Worm (Caenorhabditis elegans) whole organism, L1 larva: ENCODE data around the gene D2023.3.

Experiments
- C34B4.2 ChIP-seq: sonication (generic microtip); optimal IDR thresholded peaks from 2 replicates; lab custom pipeline; 2017; ENCODE audit warnings: mild to moderate bottlenecking, missing genetic modification characterization, missing compliant biosample characterization
- aly-2 ChIP-seq: fragments of 150-350 bp; optimal IDR thresholded peaks from 2 replicates; lab custom pipeline; 2014; ENCODE audit warnings: missing biosample characterization, missing genetic modification characterization
- ceh-63 ChIP-seq: fragments of 200-800 bp; sonication (Bioruptor generic); optimal IDR thresholded peaks from 2 replicates; lab custom pipeline; 2018; ENCODE audit warnings: mild to moderate bottlenecking, missing genetic modification characterization, missing compliant biosample characterization
- ceh-8 ChIP-seq: fragments of 200-800 bp; sonication (Bioruptor generic); optimal IDR thresholded peaks from 2 replicates; lab custom pipeline; 2018; ENCODE audit warnings: mild to moderate bottlenecking, missing genetic modification characterization, moderate library complexity, missing compliant biosample characterization
- ceh-82 ChIP-seq, 3 experiments: fragments of 150-350 bp in 1 of 3; sonication (generic microtip) in 2 of 3; optimal IDR thresholded peaks; 2 replicates each; lab custom pipeline; 2014 to 2017; ENCODE audit warnings: missing biosample characterization in 3 of 3, missing genetic modification characterization in 3 of 3
- ces-1 ChIP-seq: fragments of 150-350 bp; optimal IDR thresholded peaks from 2 replicates; lab custom pipeline; 2014; ENCODE audit warnings: missing biosample characterization, missing genetic modification reagents, missing genetic modification characterization
- dpl-1 ChIP-seq, 3 experiments: fragments of 150-350 bp in 2 of 3; sonication (generic microtip) in 1 of 3; optimal IDR thresholded peaks; 2 replicates each; lab custom pipeline; 2014 to 2017; ENCODE audit warnings: missing biosample characterization in 3 of 3, missing genetic modification characterization in 3 of 3, missing genetic modification reagents in 3 of 3
- efl-1 ChIP-seq, 4 experiments: fragments of 150-350 bp; optimal IDR thresholded peaks in 3 of 4; peaks in 1 of 4; 1 replicate in 1 of 4; 2 replicates in 3 of 4; lab custom pipeline; 2014; ENCODE audit warnings: missing biosample characterization in 2 of 4, missing genetic modification characterization in 2 of 4, missing genetic modification reagents in 2 of 4
- efl-3 ChIP-seq: fragments of 200-800 bp; sonication (Bioruptor generic); optimal IDR thresholded peaks from 2 replicates; lab custom pipeline; 2018; ENCODE audit warnings: mild to moderate bottlenecking, missing genetic modification characterization, missing compliant biosample characterization
- egl-13 ChIP-seq: sonication (generic microtip); optimal IDR thresholded peaks from 2 replicates; lab custom pipeline; 2016; ENCODE audit warnings: missing genotype, missing genetic modification reagents, missing genetic modification characterization, missing compliant biosample characterization
- egl-27 ChIP-seq, 2 experiments: fragments of 150-350 bp in 1 of 2; sonication (generic microtip); optimal IDR thresholded peaks; 3 replicates each; lab custom pipeline; 2017 to 2018; ENCODE audit warnings: missing biosample characterization in 2 of 2, missing genetic modification characterization in 2 of 2, missing genetic modification reagents in 2 of 2
- elt-2 ChIP-seq: sonication (generic microtip); optimal IDR thresholded peaks from 2 replicates; lab custom pipeline; 2016; ENCODE audit warnings: missing genetic modification characterization, mild to moderate bottlenecking, inconsistent platforms, missing compliant biosample characterization, missing genetic modification reagents
- elt-3 ChIP-seq, 6 experiments: fragments of 150-350 bp in 1 of 6; sonication (generic microtip); optimal IDR thresholded peaks; 2 replicates each; lab custom pipeline; 2017 to 2018; ENCODE audit warnings: missing biosample characterization in 6 of 6, missing genetic modification characterization in 6 of 6, inconsistent platforms in 1 of 6
- ets-5 ChIP-seq: fragments of 200-800 bp; sonication (Bioruptor generic); IDR thresholded peaks from 2 replicates; pipeline ENCODE4 v1.3.6; 2022; ENCODE audit warnings: missing genetic modification characterization, missing compliant biosample characterization
- fkh-10 ChIP-seq: sonication (generic microtip); optimal IDR thresholded peaks from 2 replicates; lab custom pipeline; 2017; ENCODE audit warnings: missing biosample characterization, missing genetic modification reagents, missing genetic modification characterization
- fkh-4 ChIP-seq: sonication (generic microtip); optimal IDR thresholded peaks from 2 replicates; lab custom pipeline; 2016; ENCODE audit warnings: missing compliant biosample characterization, missing genetic modification characterization, borderline replicate concordance
- fkh-8 ChIP-seq: sonication (generic microtip); optimal IDR thresholded peaks from 2 replicates; lab custom pipeline; 2016; ENCODE audit warnings: mild to moderate bottlenecking, missing genetic modification characterization, missing compliant biosample characterization
- fos-1 ChIP-seq: fragments of 150-350 bp; optimal IDR thresholded peaks from 2 replicates; lab custom pipeline; 2014; ENCODE audit warnings: missing biosample characterization, missing genetic modification characterization
- isw-1 ChIP-seq: fragments of 200-800 bp; sonication (Bioruptor generic); IDR thresholded peaks from 2 replicates; pipeline ENCODE4 v1.3.6; 2022; ENCODE audit warnings: missing genetic modification characterization, missing compliant biosample characterization
- lin-14 ChIP-seq: fragments of 200-800 bp; sonication (Bioruptor generic); optimal IDR thresholded peaks from 2 replicates; lab custom pipeline; 2018; ENCODE audit warnings: mild to moderate bottlenecking, missing genetic modification characterization, moderate library complexity, missing compliant biosample characterization
- lin-35 ChIP-seq, 2 experiments: fragments of 150-350 bp; optimal IDR thresholded peaks; 2 replicates each; lab custom pipeline; 2014; ENCODE audit warnings: missing biosample characterization in 2 of 2, missing genetic modification characterization in 2 of 2, missing genetic modification reagents in 2 of 2
- lin-39 ChIP-seq: fragments of 150-350 bp; optimal IDR thresholded peaks from 2 replicates; lab custom pipeline; 2014; ENCODE audit warnings: missing biosample characterization, missing genetic modification reagents, missing genetic modification characterization
- lir-3 ChIP-seq: sonication (generic microtip); optimal IDR thresholded peaks from 2 replicates; lab custom pipeline; 2016; ENCODE audit warnings: mild to moderate bottlenecking, missing genetic modification characterization, moderate library complexity, missing compliant biosample characterization; ENCODE audit not compliant: poor library complexity
- lsy-2 ChIP-seq, 2 experiments: fragments of 150-350 bp; optimal IDR thresholded peaks; 2 replicates each; lab custom pipeline; 2014; ENCODE audit warnings: missing biosample characterization in 2 of 2, missing genetic modification characterization in 2 of 2
- mab-9 ChIP-seq: fragments of 200-800 bp; sonication (Bioruptor generic); IDR thresholded peaks from 2 replicates; pipeline ENCODE4 v1.3.6; 2022; ENCODE audit warnings: missing genetic modification reagents, missing genetic modification characterization, missing compliant biosample characterization
- mdl-1 ChIP-seq, 2 experiments: fragments of 150-350 bp; optimal IDR thresholded peaks; 2 replicates each; lab custom pipeline; 2014 to 2017; ENCODE audit warnings: missing biosample characterization in 2 of 2, missing genetic modification characterization in 2 of 2, inconsistent platforms in 1 of 2
- mef-2 ChIP-seq: fragments of 150-350 bp; optimal IDR thresholded peaks from 2 replicates; lab custom pipeline; 2014; ENCODE audit warnings: missing biosample characterization, missing genetic modification characterization
- nhr-12 ChIP-seq: sonication (generic microtip); optimal IDR thresholded peaks from 2 replicates; lab custom pipeline; 2017; ENCODE audit warnings: missing biosample characterization, missing genetic modification characterization
- nhr-20 ChIP-seq: sonication (generic microtip); optimal IDR thresholded peaks from 2 replicates; lab custom pipeline; 2016; ENCODE audit warnings: mild to moderate bottlenecking, missing genetic modification characterization, missing compliant biosample characterization
- nhr-47 ChIP-seq: sonication (generic microtip); optimal IDR thresholded peaks from 2 replicates; lab custom pipeline; 2016; ENCODE audit warnings: mild to moderate bottlenecking, missing genetic modification characterization, moderate library complexity, missing compliant biosample characterization
- nhr-71 ChIP-seq: sonication (generic microtip); optimal IDR thresholded peaks from 2 replicates; lab custom pipeline; 2016; ENCODE audit warnings: mild to moderate bottlenecking, missing genetic modification characterization, moderate library complexity, missing compliant biosample characterization
- nhr-76 ChIP-seq: sonication (generic microtip); optimal IDR thresholded peaks from 2 replicates; lab custom pipeline; 2017; ENCODE audit warnings: missing biosample characterization, missing genetic modification characterization
- nhr-77 ChIP-seq: fragments of 150-350 bp; optimal IDR thresholded peaks from 2 replicates; lab custom pipeline; 2014; ENCODE audit warnings: missing biosample characterization, missing genetic modification characterization
- nhr-84 ChIP-seq: sonication (generic microtip); optimal IDR thresholded peaks from 2 replicates; lab custom pipeline; 2017; ENCODE audit warnings: missing biosample characterization, missing genetic modification characterization
- nhr-85 ChIP-seq: sonication (generic microtip); peaks from one replicate; lab custom pipeline; 2016; ENCODE audit warnings: missing genetic modification characterization, inconsistent platforms, missing compliant biosample characterization
- pag-3 ChIP-seq: sonication (generic microtip); optimal IDR thresholded peaks from 2 replicates; lab custom pipeline; 2017; ENCODE audit warnings: missing genetic modification characterization, mild to moderate bottlenecking, missing compliant biosample characterization, antibody characterized with exemption, borderline replicate concordance; ENCODE audit not compliant: insufficient read depth
- pqm-1 ChIP-seq: sonication (generic microtip); optimal IDR thresholded peaks from 3 replicates; lab custom pipeline; 2017; ENCODE audit warnings: missing biosample characterization, missing genetic modification characterization
- rnt-1 ChIP-seq: sonication (generic microtip); optimal IDR thresholded peaks from 2 replicates; lab custom pipeline; 2016; ENCODE audit warnings: mild to moderate bottlenecking, missing genetic modification characterization, moderate library complexity, missing compliant biosample characterization
- snpc-4 ChIP-seq: fragments of 150-350 bp; optimal IDR thresholded peaks from 2 replicates; lab custom pipeline; 2014; ENCODE audit warnings: missing biosample characterization, missing genetic modification characterization
- snu-23 ChIP-seq: sonication (generic microtip); optimal IDR thresholded peaks from 2 replicates; lab custom pipeline; 2016; ENCODE audit warnings: missing genetic modification characterization, missing compliant biosample characterization
- tlp-1 ChIP-seq: fragments of 150-350 bp; optimal IDR thresholded peaks from 2 replicates; lab custom pipeline; 2014; ENCODE audit warnings: missing biosample characterization, missing genetic modification characterization
- unc-130 ChIP-seq: fragments of 150-350 bp; optimal IDR thresholded peaks from 2 replicates; lab custom pipeline; 2017; ENCODE audit warnings: missing biosample characterization, missing genetic modification characterization, inconsistent platforms
- unc-62 ChIP-seq: fragments of 150-350 bp; optimal IDR thresholded peaks from 2 replicates; lab custom pipeline; 2014; ENCODE audit warnings: missing biosample characterization, missing genetic modification reagents, missing genetic modification characterization
- vab-15 ChIP-seq: sonication (generic microtip); optimal IDR thresholded peaks from 2 replicates; lab custom pipeline; 2017; ENCODE audit warnings: missing genotype, mild to moderate bottlenecking, missing genetic modification characterization, missing compliant biosample characterization
- ztf-11 ChIP-seq, 2 experiments: sonication (generic microtip); optimal IDR thresholded peaks; 2 replicates each; lab custom pipeline; 2016 to 2017; ENCODE audit warnings: missing genetic modification characterization in 2 of 2, missing biosample characterization in 1 of 2, missing compliant biosample characterization in 1 of 2
- ztf-4 ChIP-seq: fragments of 150-350 bp; optimal IDR thresholded peaks from 2 replicates; lab custom pipeline; 2014; ENCODE audit warnings: missing biosample characterization, missing genetic modification characterization

D2023.3 gene

DNA sequence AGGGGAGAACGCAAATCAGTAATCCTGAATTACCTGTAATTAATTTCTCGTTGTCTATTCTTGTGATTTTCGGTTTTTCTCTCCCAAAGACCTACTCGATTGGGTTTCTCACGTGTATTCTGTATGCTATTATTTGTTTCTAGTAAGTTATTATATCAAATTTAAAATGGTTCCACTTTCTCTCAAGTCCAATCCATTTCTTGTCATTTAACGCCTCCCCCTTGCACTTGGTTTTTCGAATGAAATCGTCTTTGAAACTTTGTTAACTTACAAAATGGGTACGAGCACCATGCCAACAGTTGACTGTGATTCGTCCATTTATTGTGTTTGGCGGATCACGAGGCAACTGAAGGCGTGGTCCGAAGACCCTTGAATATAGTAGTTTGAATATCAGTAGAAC is 42.2 kb downstream of the D2023.3 start:
- TF ChIP-seq efl-1 (optimal IDR thresholded peaks at IDR 0.05; lab: Kevin White, UChicago) (no peak), efl-1 (GFP tag; optimal IDR thresholded peaks at IDR 0.05 in 1 of 2; lab: Kevin White, UChicago) (peak in 1 of 2 experiments; percentile 56), snpc-4 (tag; lab: Kevin White, UChicago) (no peak)

- TF ChIP-seq egl-27 (tag; optimal IDR thresholded peaks at IDR 0.05; lab: Kevin White, UChicago) = no peak
- no peak for TF ChIP-seq nhr-12
- TF ChIP-seq lin-39 = no peak
- no peak for TF ChIP-seq ets-5 (GFP tag; lab: Robert Waterston, UW)
- TF ChIP-seq, all 84 proteins: peak for 0
Observed at ce11 chrV:11767028-11767427, 44.8 kb downstream of the D2023.3 start, which contains the start of gene sel-11. TSS of gene sel-11 (plus strand) at chrV:11767328.

DNA sequence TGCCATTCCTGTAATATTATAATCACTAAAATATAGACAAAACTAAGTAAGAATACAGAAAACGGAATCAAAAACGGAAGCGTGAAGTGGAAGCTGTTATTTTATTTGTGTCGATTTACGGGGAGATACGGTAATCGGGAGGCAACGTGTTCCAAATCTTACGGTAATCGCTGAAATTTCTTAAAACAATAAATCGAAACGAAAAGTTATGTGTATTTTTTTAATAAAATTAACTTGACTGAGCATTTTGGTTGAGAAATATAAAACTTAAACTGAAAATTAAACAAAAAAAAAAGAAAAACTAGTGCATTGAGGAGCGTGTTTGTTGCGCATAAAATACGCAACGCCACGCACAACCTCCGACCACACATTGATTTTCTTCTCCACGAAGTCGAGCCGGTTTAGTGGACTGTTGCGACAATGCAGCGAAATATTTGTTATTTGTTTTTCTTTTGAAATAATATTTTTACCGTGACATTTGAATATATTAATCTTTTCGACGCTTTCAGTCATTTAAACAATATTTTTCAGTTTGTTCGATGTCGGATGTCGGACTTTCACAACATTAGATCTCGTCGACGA is 47.4 kb downstream of the D2023.3 start, which contains the start of the genes F55A11.1 and syx-5:
TSS of gene F55A11.1 (minus strand) at position 13 of the 582 bp plus-strand sequence.
TSS of gene syx-5 (plus strand) at position 532 of the 582 bp plus-strand sequence.
- TF ChIP-seq snu-23 (GFP tag; lab: Kevin White, UChicago) = peak; percentile 97
- peak; percentile 78 to 79 for TF ChIP-seq lin-35 (GFP tag; optimal IDR thresholded peaks at IDR 0.05; lab: Kevin White, UChicago)
- peak; percentile 70 to 80 (median 78) for TF ChIP-seq dpl-1 (GFP tag; optimal IDR thresholded peaks at IDR 0.05; lab: Kevin White, UChicago)
- TF ChIP-seq egl-13 (tag; lab: Kevin White, UChicago) = peak; percentile 90
- TF ChIP-seq fkh-8 (tag; lab: Kevin White, UChicago) = peak; percentile 91
- peak; percentile 81 for TF ChIP-seq snpc-4 (tag; lab: Kevin White, UChicago)
- peak in 1 of 2 experiments; percentile 72 for TF ChIP-seq mdl-1 (tag; optimal IDR thresholded peaks at IDR 0.05; lab: Kevin White, UChicago)
- no peak for TF ChIP-seq ceh-63
- TF ChIP-seq isw-1 = peak; percentile 94
- peak in 2 of 6 experiments; percentile 68 to 86 for TF ChIP-seq elt-3 (tag; optimal IDR thresholded peaks at IDR 0.05; lab: Kevin White, UChicago)
- TF ChIP-seq nhr-20 = peak; percentile 96
- TF ChIP-seq lir-3 (tag; lab: Kevin White, UChicago) = peak; percentile 69
- peak; percentile 92 for TF ChIP-seq ceh-8 (GFP tag; lab: Kevin White, UChicago)
- no peak for TF ChIP-seq nhr-76
- TF ChIP-seq C34B4.2 = peak; percentile 70
- peak; percentile 98 for TF ChIP-seq nhr-85 (tag; lab: Kevin White, UChicago)
- TF ChIP-seq lsy-2 (tag; optimal IDR thresholded peaks at IDR 0.05; lab: Kevin White, UChicago) = peak; percentile 100
- TF ChIP-seq fkh-10 (GFP tag; lab: Kevin White, UChicago) = peak; percentile 52
- no peak for TF ChIP-seq pag-3 (tag; lab: Kevin White, UChicago)
- TF ChIP-seq ets-5 (GFP tag; lab: Robert Waterston, UW) = no peak
- peak; percentile 99 for TF ChIP-seq lin-14 (GFP tag; lab: Kevin White, UChicago)
- peak; percentile 81 for TF ChIP-seq efl-3 (GFP tag; lab: Kevin White, UChicago)
- TF ChIP-seq fkh-4 = peak; percentile 82
- peak; percentile 68 for TF ChIP-seq fos-1
- no peak for TF ChIP-seq pqm-1 (tag; lab: Kevin White, UChicago)
- TF ChIP-seq rnt-1 (tag; lab: Kevin White, UChicago) = peak; percentile 58
- TF ChIP-seq nhr-71 (tag; lab: Kevin White, UChicago) = peak; percentile 97
- TF ChIP-seq ztf-11 (tag; optimal IDR thresholded peaks at IDR 0.05; lab: Kevin White, UChicago) = peak; percentile 15 to 83
- TF ChIP-seq vab-15 = peak; percentile 40
- TF ChIP-seq mef-2 (tag; lab: Kevin White, UChicago) = no peak
- no peak for TF ChIP-seq tlp-1
- peak; percentile 74 for TF ChIP-seq nhr-77
- TF ChIP-seq nhr-47 (tag; lab: Kevin White, UChicago) = peak; percentile 98
- peak; percentile 87 for TF ChIP-seq mab-9
- no peak for TF ChIP-seq nhr-84 (tag; lab: Kevin White, UChicago)
- TF ChIP-seq unc-62 (GFP tag; lab: Kevin White, UChicago) = no peak
- peak; percentile 34 to 64 (median 57) for TF ChIP-seq ceh-82 (tag; optimal IDR thresholded peaks at IDR 0.05; lab: Kevin White, UChicago)
- no peak for TF ChIP-seq ces-1 (GFP tag; lab: Kevin White, UChicago)
- TF ChIP-seq unc-130 (tag; lab: Kevin White, UChicago) = peak; percentile 67
- peak; percentile 86 for TF ChIP-seq aly-2
- TF ChIP-seq ztf-4 (tag; lab: Kevin White, UChicago) = peak; percentile 89
- no peak for TF ChIP-seq egl-27 (tag; optimal IDR thresholded peaks at IDR 0.05; lab: Kevin White, UChicago)
- peak; percentile 83 for TF ChIP-seq elt-2
